Worm (Caenorhabditis elegans) whole organism, young adult: ENCODE results near the gene algn-5.

Experiments
- D2030.7 ChIP-seq: fragments of 200-800 bp; sonication (Bioruptor generic); IDR thresholded peaks from 2 replicates; pipeline ENCODE4 v1.3.6; 2022; ENCODE audit warnings: missing genetic modification reagents, missing genetic modification characterization, missing compliant biosample characterization
- ama-1 ChIP-seq, 3 experiments: fragments of 150-350 bp in 1 of 3; sonication (generic microtip) in 2 of 3; optimal IDR thresholded peaks; 2 replicates each; lab custom pipeline; 2014 to 2018; ENCODE audit warnings: missing biosample characterization in 2 of 3, missing genetic modification characterization in 2 of 3, missing genetic modification reagents in 2 of 3
- aptf-3 ChIP-seq: fragments of 200-800 bp; sonication (Bioruptor generic); IDR thresholded peaks from 2 replicates; pipeline ENCODE4 v1.3.6; 2022; ENCODE audit warnings: missing genetic modification characterization, missing compliant biosample characterization
- atf-7 ChIP-seq: sonication (generic microtip); optimal IDR thresholded peaks from 2 replicates; lab custom pipeline; 2017; ENCODE audit warnings: mild to moderate bottlenecking, missing genetic modification characterization, missing compliant biosample characterization
- bed-2 ChIP-seq: fragments of 200-800 bp; sonication (Bioruptor generic); IDR thresholded peaks from 2 replicates; pipeline ENCODE4 v1.3.6; 2022; ENCODE audit warnings: missing genetic modification reagents, missing genetic modification characterization, missing compliant biosample characterization
- die-1 ChIP-seq: sonication (generic microtip); optimal IDR thresholded peaks from 2 replicates; lab custom pipeline; 2016; ENCODE audit warnings: missing genotype, mild to moderate bottlenecking, missing genetic modification characterization, missing compliant biosample characterization
- him-1 ChIP-seq: sonication (generic microtip); optimal IDR thresholded peaks from 2 replicates; lab custom pipeline; 2016; ENCODE audit warnings: missing genotype, missing genetic modification reagents, missing genetic modification characterization, missing compliant biosample characterization
- hmg-20 ChIP-seq: fragments of 200-800 bp; sonication (Bioruptor generic); IDR thresholded peaks from 2 replicates; pipeline ENCODE4 v1.3.6; 2022; ENCODE audit warnings: missing genetic modification reagents, missing genetic modification characterization, missing compliant biosample characterization
- lin-40 ChIP-seq: sonication (generic microtip); optimal IDR thresholded peaks from 2 replicates; lab custom pipeline; 2016; ENCODE audit warnings: missing genetic modification characterization, mild to moderate bottlenecking, missing compliant biosample characterization, missing genotype, missing genetic modification reagents
- nfya-2 ChIP-seq: fragments of 200-800 bp; sonication (Bioruptor generic); IDR thresholded peaks from 2 replicates; pipeline ENCODE4 v1.3.6; 2022; ENCODE audit warnings: missing genetic modification reagents, missing genetic modification characterization, missing compliant biosample characterization
- pha-4 ChIP-seq: fragments of 150-350 bp; sonication (generic microtip); optimal IDR thresholded peaks from 2 replicates; lab custom pipeline; 2014; ENCODE audit warnings: missing biosample characterization, missing genetic modification reagents, missing genetic modification characterization
- zim-3 ChIP-seq: sonication (generic microtip); optimal IDR thresholded peaks from 2 replicates; lab custom pipeline; 2017; ENCODE audit warnings: mild to moderate bottlenecking, missing genetic modification characterization, moderate library complexity, missing compliant biosample characterization

ce11 chrV:4181272-4181671, 14.1 kb upstream of the algn-5 start:
- TF ChIP-seq aptf-3 (GFP tag; lab: Robert Waterston, UW) (no peak), pha-4 (no peak), ama-1 (optimal IDR thresholded peaks at IDR 0.05; lab: Kevin White, UChicago) (no peak), ama-1 (GFP tag; optimal IDR thresholded peaks at IDR 0.05; lab: Kevin White, UChicago) (no peak), atf-7 (tag; lab: Kevin White, UChicago) (no peak), lin-40 (tag; lab: Kevin White, UChicago) (no peak), bed-2 (GFP tag; lab: Robert Waterston, UW) (no peak), hmg-20 (GFP tag; lab: Robert Waterston, UW) (no peak), nfya-2 (GFP tag; lab: Robert Waterston, UW) (no peak), D2030.7 (GFP tag; lab: Robert Waterston, UW) (no peak), die-1 (tag; lab: Kevin White, UChicago) (no peak), zim-3 (tag; lab: Kevin White, UChicago) (no peak), him-1 (no peak)
